Fruit fly (Drosophila melanogaster) whole organism, larva: ENCODE data around the gene inaF-C.

ENCODE experiments used
- noc ChIP-seq: fragments of 200-800 bp; sonication (Bioruptor generic); optimal IDR thresholded peaks from 3 replicates; lab custom pipeline; 2019; ENCODE audit warnings: missing biosample characterization, mild to moderate bottlenecking, missing genetic modification characterization, moderate library complexity

Gene inaF-C

DNA sequence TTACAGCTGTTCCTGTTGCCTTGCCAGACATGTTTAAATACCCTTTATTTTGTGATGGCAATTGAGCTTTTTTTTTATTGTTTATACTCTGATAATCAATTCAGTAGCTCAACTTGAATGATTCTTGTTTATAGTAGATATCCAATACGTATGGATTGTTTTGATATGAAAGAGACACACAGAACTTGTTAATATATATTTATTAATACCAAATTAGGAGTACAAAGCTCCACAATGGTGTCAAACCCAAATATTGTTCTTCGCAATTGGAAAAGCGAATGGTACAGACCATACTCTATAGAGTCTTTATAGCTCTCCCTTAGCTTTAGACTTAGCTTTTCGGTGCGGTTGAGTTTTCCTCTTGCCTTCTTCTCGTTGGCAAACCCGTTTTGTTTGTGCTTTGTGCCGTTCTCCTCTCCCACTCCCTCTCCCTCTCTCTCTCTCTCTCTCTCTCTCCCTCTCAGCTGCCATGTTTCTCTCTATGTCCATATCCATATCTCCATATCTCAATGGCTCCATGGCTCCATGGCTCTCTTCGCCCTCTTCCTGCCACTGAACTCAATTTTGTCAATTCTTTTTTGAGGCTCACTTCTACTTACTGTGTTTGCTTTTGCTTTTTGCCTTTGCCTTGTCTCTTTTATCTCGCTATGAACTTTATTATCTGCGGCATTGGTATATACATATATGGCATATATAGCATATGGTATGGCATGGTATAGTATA is 45.5 kb downstream of the inaF-C start:
- TF ChIP-seq noc (tag; lab: Kevin White, UChicago), result peak; percentile 66

DNA sequence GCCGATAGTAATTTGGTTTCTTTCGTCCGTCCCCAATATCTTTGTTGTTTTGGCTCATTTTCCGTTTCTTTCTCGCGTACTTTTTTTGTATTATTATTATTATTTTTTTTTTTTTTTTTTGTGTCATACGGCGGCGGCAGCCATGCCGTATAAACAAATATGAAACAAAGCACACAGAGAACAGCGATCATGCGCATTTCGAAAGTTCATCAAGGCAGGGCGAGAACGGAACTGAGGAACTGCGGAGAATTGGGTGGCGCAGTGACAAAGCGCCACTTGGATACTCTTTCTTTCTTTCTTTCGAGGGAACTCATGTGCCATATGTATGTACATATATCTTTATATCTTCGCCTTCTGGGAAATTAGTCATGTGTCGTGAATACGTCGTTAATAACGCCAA is 47.1 kb downstream of the inaF-C start:
- TF ChIP-seq noc (tag; lab: Kevin White, UChicago), result peak; percentile 25

dm6 chrX:11683480-11683879 is 48.1 kb downstream of the inaF-C start:
- peak; percentile 15 for TF ChIP-seq noc (tag; lab: Kevin White, UChicago)

DNA sequence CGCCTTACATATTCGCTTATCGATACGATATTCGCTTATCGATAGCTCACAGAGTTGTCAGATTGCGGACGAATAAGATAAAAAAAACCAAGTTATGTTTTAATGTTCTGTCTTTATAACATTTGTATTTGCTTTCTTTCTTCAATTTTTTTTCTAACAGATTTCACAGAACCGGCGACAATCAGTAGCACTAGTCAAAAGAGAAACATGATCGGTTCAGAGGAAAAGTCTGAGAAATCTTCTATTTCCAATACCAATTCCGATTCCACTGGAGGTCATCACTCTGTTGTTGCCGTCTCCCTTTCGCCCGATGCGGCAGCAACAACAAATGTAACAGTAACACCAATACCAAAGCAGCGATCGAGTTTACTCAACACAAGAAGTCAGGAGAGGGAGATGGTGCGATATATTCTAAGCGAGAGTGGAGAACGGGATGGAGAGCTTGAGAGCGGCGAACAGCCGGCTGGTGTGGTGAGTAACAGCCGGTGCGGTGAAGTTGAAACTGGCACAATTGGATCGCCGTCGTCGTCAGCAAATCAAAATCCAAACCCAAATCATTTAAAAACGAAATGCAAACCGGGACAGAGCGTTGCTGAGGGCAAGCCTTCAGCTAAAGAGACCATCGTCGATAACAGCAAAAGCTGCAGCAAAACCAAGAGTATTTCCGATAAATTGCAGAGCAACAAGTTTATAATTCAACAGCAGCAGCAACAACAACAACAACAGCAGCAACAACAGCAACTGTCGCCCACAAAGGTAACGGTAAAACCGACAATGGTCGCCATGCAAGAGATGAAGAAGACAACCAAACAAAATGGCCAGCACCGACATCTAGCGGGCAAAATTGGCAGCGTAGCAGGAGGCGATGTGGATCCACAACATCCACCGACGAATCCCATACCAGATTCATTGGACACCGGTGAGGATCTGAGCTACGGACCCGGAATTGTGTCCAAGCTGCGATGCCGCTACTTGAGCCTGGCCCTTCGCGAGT is 49.7 kb downstream of the inaF-C start:
- TF ChIP-seq noc (tag; lab: Kevin White, UChicago), result peak; percentile 79

DNA sequence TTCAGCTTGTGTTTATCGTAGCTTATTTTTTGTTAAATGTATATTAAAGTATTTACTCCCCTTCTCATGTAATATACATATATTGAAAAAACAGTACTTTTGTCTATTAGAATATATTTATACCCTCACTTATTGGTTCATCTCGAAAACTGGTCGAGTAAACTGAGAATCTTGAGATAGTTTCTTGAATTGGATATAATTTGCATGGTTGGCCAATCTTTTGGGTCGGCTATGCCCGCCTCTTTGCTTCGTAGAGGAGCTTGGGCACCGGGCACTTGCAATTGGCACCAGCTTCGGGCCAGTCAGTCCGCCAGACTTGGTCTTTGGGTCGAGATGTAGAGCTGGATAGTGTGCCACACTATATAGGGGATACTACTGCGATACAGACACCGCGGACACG is 51.2 kb downstream of the inaF-C start:
- no peak for TF ChIP-seq noc (tag; lab: Kevin White, UChicago)

- peak; percentile 23 for TF ChIP-seq noc (tag; lab: Kevin White, UChicago)
These were observed 52.1 kb downstream of the inaF-C start for dm6 chrX:11679461-11679860.

DNA sequence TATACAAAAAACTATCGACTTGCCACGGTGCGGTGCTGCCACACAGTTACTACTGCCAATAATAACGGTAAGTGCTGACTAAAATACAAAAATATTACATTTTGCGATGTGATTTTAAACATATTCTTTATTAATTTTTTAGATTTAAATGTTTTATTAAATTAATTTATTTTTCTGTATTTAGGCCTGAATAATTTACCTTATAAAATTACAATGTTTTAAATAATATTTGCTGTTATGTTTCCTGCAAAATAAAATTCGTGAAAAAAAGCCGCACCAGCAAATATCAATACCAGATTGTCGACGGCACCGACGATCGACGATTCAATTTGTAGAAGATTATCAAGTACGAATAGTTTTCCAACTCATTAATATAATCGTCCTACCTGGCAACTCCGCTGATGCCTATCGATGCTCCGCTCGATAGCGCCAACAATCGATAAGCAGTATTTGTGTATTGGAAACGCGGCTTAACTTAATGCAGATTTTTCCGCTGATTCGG is 53.0 kb downstream of the inaF-C start, which contains the start of the genes Vlet and bif:
Gene Vlet (minus strand): TSS at position 51 of the 502 bp plus-strand sequence.
Gene bif (plus strand): TSS at position 432 of the 502 bp plus-strand sequence.
- no peak for TF ChIP-seq noc (tag; lab: Kevin White, UChicago)
